Fruit fly (Drosophila melanogaster) whole organism, embryonic: ENCODE data around the gene CG33941.

Experiments
- Aef1 ChIP-seq: fragments of 200-800 bp; sonication (Bioruptor generic); IDR thresholded peaks from 3 replicates; pipeline ENCODE4 v1.3.6; 2022; ENCODE audit warnings: missing biosample characterization, missing genetic modification characterization
- Atf6 ChIP-seq: fragments of 200-800 bp; sonication (Bioruptor generic); IDR thresholded peaks from 2 replicates; pipeline ENCODE4 v1.3.6; 2022; ENCODE audit warnings: missing biosample characterization, missing genetic modification characterization
- B-H2 ChIP-seq: fragments of 200-800 bp; sonication (Bioruptor generic); optimal IDR thresholded peaks from 2 replicates; lab custom pipeline; 2018; ENCODE audit warnings: missing biosample characterization, mild to moderate bottlenecking, missing genetic modification characterization
- CG11695 ChIP-seq: fragments of 200-800 bp; sonication (Bioruptor generic); IDR thresholded peaks from 3 replicates; pipeline ENCODE4 v1.3.6; 2022; ENCODE audit warnings: missing biosample characterization, missing genetic modification characterization
- CG11696 ChIP-seq: fragments of 200-800 bp; sonication (Bioruptor generic); IDR thresholded peaks from 2 replicates; pipeline ENCODE4 v1.3.6; 2022; ENCODE audit warnings: missing biosample characterization, missing genetic modification characterization
- CG12744 ChIP-seq: fragments of 200-800 bp; sonication (Bioruptor generic); optimal IDR thresholded peaks from 2 replicates; lab custom pipeline; 2016; ENCODE audit warnings: missing biosample characterization, missing genetic modification characterization
- CG13424 ChIP-seq: fragments of 200-800 bp; sonication (Bioruptor generic); optimal IDR thresholded peaks from 2 replicates; lab custom pipeline; 2019; ENCODE audit warnings: missing biosample characterization, mild to moderate bottlenecking, missing genetic modification characterization, moderate library complexity
- CG14050 ChIP-seq: fragments of 200-800 bp; sonication (Bioruptor generic); IDR thresholded peaks from 3 replicates; pipeline ENCODE4 v1.3.6; 2022; ENCODE audit warnings: missing biosample characterization, missing genetic modification characterization
- CG15514 ChIP-seq: fragments of 200-800 bp; sonication (Bioruptor generic); optimal IDR thresholded peaks from 3 replicates; lab custom pipeline; 2017; ENCODE audit warnings: missing biosample characterization, missing genetic modification characterization, mild to moderate bottlenecking, moderate library complexity, missing genetic modification reagents
- CG16863 ChIP-seq: fragments of 200-800 bp; sonication (Bioruptor generic); optimal IDR thresholded peaks from 3 replicates; lab custom pipeline; 2016; ENCODE audit warnings: missing biosample characterization, missing genetic modification characterization
- CG2129 ChIP-seq: fragments of 200-800 bp; sonication (Bioruptor generic); IDR thresholded peaks from 2 replicates; pipeline ENCODE4 v1.3.6; 2022; ENCODE audit warnings: missing biosample characterization, missing genetic modification characterization; ENCODE audit not compliant: partially characterized antibody
- CG2889 ChIP-seq: fragments of 200-800 bp; sonication (Bioruptor generic); IDR thresholded peaks from 3 replicates; pipeline ENCODE4 v1.3.6; 2022; ENCODE audit warnings: missing biosample characterization, missing genetic modification characterization
- CG4328 ChIP-seq: fragments of 200-800 bp; sonication (Bioruptor generic); optimal IDR thresholded peaks from 3 replicates; lab custom pipeline; 2017; ENCODE audit warnings: missing biosample characterization, missing genetic modification reagents, missing genetic modification characterization
- CG5180 ChIP-seq: fragments of 200-800 bp; sonication (Bioruptor generic); optimal IDR thresholded peaks from 3 replicates; lab custom pipeline; 2017; ENCODE audit warnings: missing biosample characterization, missing genetic modification characterization, mild to moderate bottlenecking, moderate library complexity, missing genetic modification reagents
- CG7357 ChIP-seq: fragments of 200-800 bp; sonication (Bioruptor generic); IDR thresholded peaks from 3 replicates; pipeline ENCODE4 v1.3.6; 2022; ENCODE audit warnings: missing biosample characterization, missing genetic modification characterization
- CG9609 ChIP-seq: fragments of 200-800 bp; sonication (Bioruptor generic); optimal IDR thresholded peaks from 3 replicates; lab custom pipeline; 2016; ENCODE audit warnings: missing biosample characterization, missing genetic modification characterization
- D19A ChIP-seq: fragments of 200-800 bp; optimal IDR thresholded peaks from 3 replicates; lab custom pipeline; 2019; ENCODE audit warnings: missing biosample characterization, mild to moderate bottlenecking, missing genetic modification characterization, moderate library complexity
- E2f1 ChIP-seq: fragments of 200-800 bp; sonication (Bioruptor generic); IDR thresholded peaks from 2 replicates; pipeline ENCODE4 v1.3.6; 2022; ENCODE audit warnings: missing biosample characterization, missing genetic modification characterization
- Gug ChIP-seq: fragments of 200-800 bp; sonication (Bioruptor generic); IDR thresholded peaks from 4 replicates; pipeline ENCODE4 v1.3.6; 2022; ENCODE audit warnings: missing biosample characterization, missing genetic modification characterization
- HLH3B ChIP-seq: fragments of 200-800 bp; sonication (Bioruptor generic); IDR thresholded peaks from 2 replicates; pipeline ENCODE4 v1.3.6; 2022; ENCODE audit warnings: missing biosample characterization, missing genetic modification characterization
- Rx ChIP-seq: fragments of 200-800 bp; sonication (Bioruptor generic); IDR thresholded peaks from 2 replicates; pipeline ENCODE4 v1.3.6; 2022; ENCODE audit warnings: missing biosample characterization, missing genetic modification characterization
- Sin3A ChIP-seq: fragments of >200 bp; optimal IDR thresholded peaks from 2 replicates; lab custom pipeline; 2018
- Sox100B ChIP-seq: fragments of 200-800 bp; sonication (Bioruptor generic); optimal IDR thresholded peaks from 3 replicates; lab custom pipeline; 2018; ENCODE audit warnings: missing biosample characterization, mild to moderate bottlenecking, missing genetic modification characterization
- Xbp1 ChIP-seq: fragments of 200-800 bp; sonication (Bioruptor generic); optimal IDR thresholded peaks from 3 replicates; lab custom pipeline; 2016; ENCODE audit warnings: missing biosample characterization, mild to moderate bottlenecking, missing genetic modification characterization
- Xrp1 ChIP-seq: fragments of 200-800 bp; sonication (Bioruptor generic); IDR thresholded peaks from 2 replicates; pipeline ENCODE4 v1.3.6; 2022; ENCODE audit warnings: missing biosample characterization, missing genetic modification characterization
- ab ChIP-seq: fragments of 200-800 bp; sonication (Bioruptor generic); optimal IDR thresholded peaks from 2 replicates; lab custom pipeline; 2016; ENCODE audit warnings: missing biosample characterization, missing genetic modification characterization
- fd96Cb ChIP-seq: fragments of 200-800 bp; sonication (Bioruptor generic); optimal IDR thresholded peaks from 2 replicates; lab custom pipeline; 2018; ENCODE audit warnings: missing biosample characterization, mild to moderate bottlenecking, missing genetic modification characterization, moderate library complexity
- gro ChIP-seq: fragments of 200-800 bp; sonication (Bioruptor generic); optimal IDR thresholded peaks from 2 replicates; lab custom pipeline; 2016; ENCODE audit warnings: missing biosample characterization, missing genetic modification characterization
- hkb ChIP-seq, 2 experiments: fragments of 200-800 bp in 1 of 2; fragments of >200 bp in 1 of 2; sonication (Bioruptor generic) in 1 of 2; IDR thresholded peaks in 1 of 2; optimal IDR thresholded peaks in 1 of 2; 2 replicates each; pipeline versions ENCODE4 v1.3.6 to Lab custom; 2017 to 2022; ENCODE audit warnings: missing biosample characterization in 1 of 2, missing genetic modification characterization in 1 of 2
- jigr1 ChIP-seq: fragments of 200-800 bp; sonication (Bioruptor generic); IDR thresholded peaks from 3 replicates; pipeline ENCODE4 v1.3.6; 2022; ENCODE audit warnings: missing biosample characterization, missing genetic modification characterization
- nau ChIP-seq: fragments of 200-800 bp; sonication (Bioruptor generic); optimal IDR thresholded peaks from 3 replicates; lab custom pipeline; 2017; ENCODE audit warnings: missing biosample characterization, mild to moderate bottlenecking, missing genetic modification characterization, missing genetic modification reagents
- nom ChIP-seq: fragments of 200-800 bp; sonication (Bioruptor generic); optimal IDR thresholded peaks from 2 replicates; lab custom pipeline; 2017; ENCODE audit warnings: missing biosample characterization, missing genetic modification characterization, mild to moderate bottlenecking, moderate library complexity, missing genetic modification reagents
- onecut ChIP-seq: fragments of 200-800 bp; sonication (Bioruptor generic); IDR thresholded peaks from 2 replicates; pipeline ENCODE4 v1.3.6; 2022; ENCODE audit warnings: missing biosample characterization, missing genetic modification characterization
- org-1 ChIP-seq: fragments of 200-800 bp; sonication (Bioruptor generic); optimal IDR thresholded peaks from 2 replicates; lab custom pipeline; 2017; ENCODE audit warnings: missing biosample characterization, missing genetic modification characterization
- pan ChIP-seq, 4 experiments: fragments of >200 bp in 3 of 4; fragments of 200-800 bp in 1 of 4; sonication (Bioruptor generic) in 1 of 4; optimal IDR thresholded peaks in 3 of 4; IDR thresholded peaks in 1 of 4; 2 replicates each; pipeline versions ENCODE4 v1.3.6 to Lab custom; 2017 to 2022; ENCODE audit warnings: missing biosample characterization in 2 of 4, missing genetic modification characterization in 2 of 4, mixed read lengths in 1 of 4
- repo ChIP-seq: fragments of 200-800 bp; sonication (Bioruptor generic); optimal IDR thresholded peaks from 2 replicates; lab custom pipeline; 2016; ENCODE audit warnings: missing biosample characterization, missing genetic modification characterization
- row ChIP-seq: fragments of 200-800 bp; sonication (Bioruptor generic); IDR thresholded peaks from 3 replicates; pipeline ENCODE4 v1.3.6; 2022; ENCODE audit warnings: missing biosample characterization, missing genetic modification characterization
- sens ChIP-seq: fragments of 200-800 bp; sonication (Bioruptor generic); peaks from one replicate; lab custom pipeline; 2016; ENCODE audit warnings: missing biosample characterization, missing genetic modification characterization
- tap ChIP-seq: fragments of 200-800 bp; optimal IDR thresholded peaks from 3 replicates; lab custom pipeline; 2019; ENCODE audit warnings: missing biosample characterization, mild to moderate bottlenecking, missing genetic modification characterization, moderate library complexity
- zfh2 ChIP-seq: fragments of 200-800 bp; sonication (Bioruptor generic); optimal IDR thresholded peaks from 2 replicates; lab custom pipeline; 2016; ENCODE audit warnings: missing biosample characterization, missing genetic modification characterization

CG33941 gene

DNA sequence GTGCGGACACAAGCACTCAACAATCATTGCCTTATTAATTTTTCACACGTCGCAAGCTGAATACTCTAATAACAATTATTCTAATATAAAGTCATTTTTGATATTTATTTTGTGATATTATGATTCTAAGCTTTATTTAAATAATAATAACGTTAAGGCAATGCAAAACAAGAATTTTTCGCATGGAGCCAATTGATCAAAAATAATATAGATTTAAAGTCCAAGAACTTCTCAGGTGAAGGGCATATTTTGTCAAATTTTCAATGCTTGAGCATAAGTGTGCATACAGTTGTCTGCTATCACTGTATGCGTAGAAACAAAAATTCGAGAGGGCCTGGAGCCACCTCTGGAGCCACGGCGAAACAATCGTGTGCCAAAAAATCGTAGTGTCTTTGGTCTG is 32.9 kb upstream of the CG33941 start (continued):
- TF ChIP-seq CG13424 (tag; lab: Kevin White, UChicago) = no peak
- peak; percentile 5 for TF ChIP-seq Xbp1 (GFP tag; lab: Kevin White, UChicago)
- TF ChIP-seq nau (GFP tag; lab: Kevin White, UChicago) = no peak
- TF ChIP-seq Atf6 (GFP tag; lab: Robert Waterston, UW) = peak; percentile 54; the same call in 1 of the 2 replicates
- no peak for TF ChIP-seq repo (GFP tag; lab: Kevin White, UChicago)
- TF ChIP-seq fd96Cb = peak; percentile 20
- no peak for TF ChIP-seq CG9609 (GFP tag; lab: Kevin White, UChicago)
- TF ChIP-seq row (GFP tag; lab: Robert Waterston, UW) = peak; percentile 85
- TF ChIP-seq HLH3B (GFP tag; lab: Robert Waterston, UW) = peak; percentile 67; the same call in 1 of the 2 replicates
- TF ChIP-seq sens (GFP tag; lab: Kevin White, UChicago) = no peak
- no peak for TF ChIP-seq tap
- no peak for TF ChIP-seq pan (optimal IDR thresholded peaks at IDR 0.05; lab: Kevin White, UChicago)
- peak in 1 of 2 experiments; percentile 54 for TF ChIP-seq pan (GFP tag; optimal IDR thresholded peaks at IDR 0.05 in 1 of 2, IDR thresholded peaks at IDR 0.05 in 1 of 2)
- no peak for TF ChIP-seq ab (GFP tag; lab: Kevin White, UChicago)
- no peak for TF ChIP-seq CG2129
- no peak for TF ChIP-seq B-H2 (GFP tag; lab: Kevin White, UChicago)
- TF ChIP-seq CG7357 (GFP tag; lab: Robert Waterston, UW) = 0 out of 3 replicates have a peak, but pooled peaks have one; percentile 16
- TF ChIP-seq Aef1 (GFP tag; lab: Robert Waterston, UW) = peak; percentile 51; the same call in 2 of the 3 replicates
- 0 out of 3 replicates have a peak, but pooled peaks have one; percentile 10 for TF ChIP-seq CG14050 (GFP tag; lab: Robert Waterston, UW)
- peak; percentile 97 for TF ChIP-seq D19A (tag; lab: Kevin White, UChicago)
- TF ChIP-seq CG16863 (GFP tag; lab: Kevin White, UChicago) = no peak
- peak; percentile 7 for TF ChIP-seq org-1 (GFP tag; lab: Kevin White, UChicago)
- TF ChIP-seq CG4328 (GFP tag; lab: Kevin White, UChicago) = no peak
- TF ChIP-seq CG11695 (GFP tag; lab: Robert Waterston, UW) = peak; percentile 59; the same call in 1 of the 3 replicates
- no peak for TF ChIP-seq Sin3A
- no peak for TF ChIP-seq CG15514 (GFP tag; lab: Kevin White, UChicago)
- no peak for TF ChIP-seq gro
- TF ChIP-seq E2f1 = 0 out of 2 replicates have a peak, but pooled peaks have one; percentile 32
- 0 out of 2 replicates have a peak, but pooled peaks have one; percentile 12 for TF ChIP-seq CG11696 (GFP tag; lab: Robert Waterston, UW)
- TF ChIP-seq CG12744 = no peak
- TF ChIP-seq Rx (GFP tag; lab: Robert Waterston, UW) = no peak
- TF ChIP-seq CG2889 = no peak
- TF ChIP-seq jigr1 (GFP tag; lab: Robert Waterston, UW) = no peak
- TF ChIP-seq zfh2 (GFP tag; lab: Kevin White, UChicago) = no peak
- TF ChIP-seq Sox100B (GFP tag; lab: Kevin White, UChicago) = peak; percentile 1
- TF ChIP-seq Gug (GFP tag; lab: Robert Waterston, UW) = 0 out of 4 replicates have a peak, but pooled peaks have one; percentile 9
- no peak for TF ChIP-seq CG5180 (GFP tag; lab: Kevin White, UChicago)
- TF ChIP-seq nom = no peak
- TF ChIP-seq hkb (optimal IDR thresholded peaks at IDR 0.05; lab: Kevin White, UChicago) = no peak
- peak; percentile 36; the same call in 1 of the 2 replicates for TF ChIP-seq hkb (GFP tag; IDR thresholded peaks at IDR 0.05; lab: Robert Waterston, UW)
- TF ChIP-seq Xrp1 (GFP tag; lab: Robert Waterston, UW) = peak; percentile 67; the same call in 1 of the 2 replicates
- no peak for TF ChIP-seq onecut (GFP tag; lab: Robert Waterston, UW)
